Fruit fly (Drosophila melanogaster): ENCODE results near the gene pins.

pins gene

DNA sequence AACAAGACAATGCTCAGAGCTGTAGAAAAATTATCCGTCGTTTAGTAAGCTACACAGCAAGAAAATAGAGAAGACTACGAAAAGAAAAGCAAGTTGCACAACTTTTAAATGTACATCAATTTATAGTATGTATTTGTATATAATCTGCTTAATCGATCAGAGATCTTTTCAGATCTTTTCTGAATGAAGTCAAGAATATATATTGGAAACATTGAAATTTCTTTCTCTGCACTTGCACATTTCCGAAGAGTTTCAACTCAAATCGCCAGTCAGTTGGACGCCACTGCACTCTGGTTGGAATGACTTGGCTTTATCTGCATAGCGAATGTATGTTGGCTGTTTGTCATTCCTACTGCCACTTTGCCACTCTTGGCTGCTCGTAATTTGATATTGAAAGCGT lies 28.7 kb upstream of the pins start (continued):
- TF ChIP-seq gem (tag; optimal IDR thresholded peaks at IDR 0.05) = peak; percentile 74
- no peak for TF ChIP-seq pb (GFP tag; optimal IDR thresholded peaks at IDR 0.05)
- TF ChIP-seq Xbp1 (GFP tag; optimal IDR thresholded peaks at IDR 0.05) = peak; percentile 59
- TF ChIP-seq onecut (GFP tag; IDR thresholded peaks at IDR 0.05) = peak; percentile 21; the same call in 1 of the 2 replicates
- TF ChIP-seq hbn (GFP tag; IDR thresholded peaks at IDR 0.05; ENCODE audit: partially characterized antibody) = no peak
- TF ChIP-seq CG15011 (GFP tag; optimal IDR thresholded peaks at IDR 0.05) = no peak
- peak; percentile 24 for TF ChIP-seq Hr3 (GFP tag; optimal IDR thresholded peaks at IDR 0.05)
- TF ChIP-seq org-1 (GFP tag; optimal IDR thresholded peaks at IDR 0.05) = peak; percentile 8
- peak; percentile 80 for TF ChIP-seq vvl (GFP tag; IDR thresholded peaks at IDR 0.05)
- TF ChIP-seq Nf-YA (GFP tag; IDR thresholded peaks at IDR 0.05) = 0 out of 2 replicates have a peak, but pooled peaks have one; percentile 38
- peak; percentile 61 for TF ChIP-seq H2.0 (GFP tag; IDR thresholded peaks at IDR 0.05)
- TF ChIP-seq CG4820 (GFP tag; optimal IDR thresholded peaks at IDR 0.05) = peak; percentile 8
- no peak for TF ChIP-seq mld (GFP tag; IDR thresholded peaks at IDR 0.05; ENCODE audit: partially characterized antibody)
- TF ChIP-seq CG8924 (tag; optimal IDR thresholded peaks at IDR 0.05) = peak; percentile 53
- TF ChIP-seq salm (tag; optimal IDR thresholded peaks at IDR 0.05) = peak; percentile 46
- TF ChIP-seq H15 (GFP tag; IDR thresholded peaks at IDR 0.05) = peak; percentile 55; the same call in 1 of the 3 replicates
- peak; percentile 55 for TF ChIP-seq zen (tag; optimal IDR thresholded peaks at IDR 0.05)
- no peak for TF ChIP-seq Oaz (GFP tag; IDR thresholded peaks at IDR 0.05)
- peak; percentile 68; the same call in 2 of the 3 replicates for TF ChIP-seq zfh1 (GFP tag; IDR thresholded peaks at IDR 0.05)
- TF ChIP-seq kah (GFP tag; optimal IDR thresholded peaks at IDR 0.05) = peak; percentile 18
- TF ChIP-seq CG17328 (GFP tag; IDR thresholded peaks at IDR 0.05) = peak; percentile 79
- peak; percentile 61 for TF ChIP-seq CG10959 (GFP tag; IDR thresholded peaks at IDR 0.05)
- TF ChIP-seq gcm (GFP tag; optimal IDR thresholded peaks at IDR 0.05) = peak; percentile 26
- TF ChIP-seq Poxn (GFP tag; IDR thresholded peaks at IDR 0.05) = no peak
- TF ChIP-seq Drgx (GFP tag; IDR thresholded peaks at IDR 0.05) = peak; percentile 91
- TF ChIP-seq corto (GFP tag; optimal IDR thresholded peaks at IDR 0.05) = peak; percentile 3
- no peak for TF ChIP-seq hkb (optimal IDR thresholded peaks at IDR 0.05)
- TF ChIP-seq hkb (GFP tag; IDR thresholded peaks at IDR 0.05) = peak; percentile 76
- peak; percentile 52 for TF ChIP-seq CG13424 (tag; optimal IDR thresholded peaks at IDR 0.05)
- peak; percentile 23 for TF ChIP-seq Six4 (GFP tag; optimal IDR thresholded peaks at IDR 0.05)
- peak; percentile 21; the same call in 1 of the 2 replicates for TF ChIP-seq E2f2 (GFP tag; IDR thresholded peaks at IDR 0.05)
- TF ChIP-seq en (GFP tag; optimal IDR thresholded peaks at IDR 0.05) = no peak
- 0 out of 3 replicates have a peak, but pooled peaks have one; percentile 32 for TF ChIP-seq Aef1 (GFP tag; IDR thresholded peaks at IDR 0.05)
- TF ChIP-seq Rx (GFP tag; IDR thresholded peaks at IDR 0.05) = peak; percentile 60
- TF ChIP-seq CG30403 (GFP tag; optimal IDR thresholded peaks at IDR 0.05) = peak; percentile 58
- TF ChIP-seq CG6254 (GFP tag; optimal IDR thresholded peaks at IDR 0.05) = no peak
- peak; percentile 26; the same call in 1 of the 2 replicates for TF ChIP-seq esg (GFP tag; conservative IDR thresholded peaks at IDR 0.05)
- TF ChIP-seq sqz (GFP tag; optimal IDR thresholded peaks at IDR 0.05) = no peak
- peak; percentile 74 for TF ChIP-seq ttk (GFP tag; IDR thresholded peaks at IDR 0.05)
- peak; percentile 57 for TF ChIP-seq tgo (GFP tag; IDR thresholded peaks at IDR 0.05)
- peak; percentile 40 for TF ChIP-seq tin (GFP tag; optimal IDR thresholded peaks at IDR 0.05)
- peak; percentile 65 for TF ChIP-seq CG17829 (tag; optimal IDR thresholded peaks at IDR 0.05)
- no peak for TF ChIP-seq CG30431 (GFP tag; optimal IDR thresholded peaks at IDR 0.05)
- peak; percentile 68 for TF ChIP-seq CG10979 (tag; optimal IDR thresholded peaks at IDR 0.05)
- TF ChIP-seq CG2875 (GFP tag; optimal IDR thresholded peaks at IDR 0.05) = peak; percentile 60
- TF ChIP-seq CG14441 (GFP tag; IDR thresholded peaks at IDR 0.05) = peak; percentile 56
- 0 out of 2 replicates have a peak, but pooled peaks have one; percentile 21 for TF ChIP-seq sim (GFP tag; IDR thresholded peaks at IDR 0.05)
- TF ChIP-seq CG17361 (GFP tag; IDR thresholded peaks at IDR 0.05) = peak; percentile 50; the same call in 2 of the 3 replicates
- TF ChIP-seq HLH3B (GFP tag; IDR thresholded peaks at IDR 0.05) = peak; percentile 59
- peak; percentile 15 for TF ChIP-seq bcd (GFP tag; optimal IDR thresholded peaks at IDR 0.05)
- TF ChIP-seq CG8359 (GFP tag; optimal IDR thresholded peaks at IDR 0.05; ENCODE audit: borderline replicate concordance) = no peak
- peak; percentile 28 for TF ChIP-seq CG13775 (GFP tag; optimal IDR thresholded peaks at IDR 0.05)

Data from whole organism, embryonic.